Worm (Caenorhabditis elegans): ENCODE data around the gene glb-2.

ce11 chrIV:7253271-7253670 is 9.8 kb downstream of the glb-2 start:
- TF ChIP-seq aha-1 (tag): no peak
- TF ChIP-seq skn-1 (tag; optimal IDR thresholded peaks at IDR 0.05): no peak
- no peak for TF ChIP-seq unc-39 (tag; optimal IDR thresholded peaks at IDR 0.05)
- no peak for TF ChIP-seq daf-16 (GFP tag; optimal IDR thresholded peaks at IDR 0.05)
- no peak for TF ChIP-seq daf-16 (tag; optimal IDR thresholded peaks at IDR 0.05)

Data from whole organism, L4 larva.